Worm (Caenorhabditis elegans) whole organism, midembryonic: ENCODE results near the gene cyp-14A3.

Experiments
- T22C8.4 ChIP-seq: fragments of 200-800 bp; sonication (Bioruptor generic); IDR thresholded peaks from 2 replicates; pipeline ENCODE4 v1.3.6; 2022; ENCODE audit warnings: missing genetic modification characterization, missing compliant biosample characterization
- cog-1 ChIP-seq: sonication (generic microtip); optimal IDR thresholded peaks from 2 replicates; lab custom pipeline; 2016; ENCODE audit warnings: missing genetic modification characterization, missing compliant biosample characterization
- flt-1 ChIP-seq: fragments of 200-800 bp; sonication (Bioruptor generic); IDR thresholded peaks from 2 replicates; pipeline ENCODE4 v1.3.6; 2022; ENCODE audit warnings: missing genetic modification characterization, missing compliant biosample characterization
- klf-2 ChIP-seq: fragments of 200-800 bp; sonication (Bioruptor generic); conservative IDR thresholded peaks from 2 replicates; pipeline ENCODE4 v1.3.6; 2022; ENCODE audit warnings: missing genetic modification reagents, missing genetic modification characterization, missing compliant biosample characterization
- med-1 ChIP-seq: sonication (generic microtip); optimal IDR thresholded peaks from 2 replicates; lab custom pipeline; 2017; ENCODE audit warnings: missing genetic modification characterization, mild to moderate bottlenecking, missing compliant biosample characterization, antibody characterized with exemption, missing genetic modification reagents; ENCODE audit not compliant: insufficient read depth
- ref-1 ChIP-seq: fragments of 200-800 bp; sonication (Bioruptor generic); conservative IDR thresholded peaks from 2 replicates; pipeline ENCODE4 v1.3.6; 2022; ENCODE audit warnings: missing genetic modification reagents, missing genetic modification characterization, missing compliant biosample characterization
- tab-1 ChIP-seq: fragments of 200-800 bp; sonication (Bioruptor generic); IDR thresholded peaks from 2 replicates; pipeline ENCODE4 v1.3.6; 2022; ENCODE audit warnings: missing genetic modification characterization, missing compliant biosample characterization
- ztf-23 ChIP-seq: fragments of 200-800 bp; sonication (Bioruptor generic); IDR thresholded peaks from 2 replicates; pipeline ENCODE4 v1.3.6; 2022; ENCODE audit warnings: missing genetic modification reagents, missing genetic modification characterization, missing compliant biosample characterization
- ztf-29 ChIP-seq: fragments of 200-800 bp; sonication (Bioruptor generic); IDR thresholded peaks from 2 replicates; pipeline ENCODE4 v1.3.6; 2022; ENCODE audit warnings: missing genetic modification reagents, missing genetic modification characterization, missing compliant biosample characterization

DNA sequence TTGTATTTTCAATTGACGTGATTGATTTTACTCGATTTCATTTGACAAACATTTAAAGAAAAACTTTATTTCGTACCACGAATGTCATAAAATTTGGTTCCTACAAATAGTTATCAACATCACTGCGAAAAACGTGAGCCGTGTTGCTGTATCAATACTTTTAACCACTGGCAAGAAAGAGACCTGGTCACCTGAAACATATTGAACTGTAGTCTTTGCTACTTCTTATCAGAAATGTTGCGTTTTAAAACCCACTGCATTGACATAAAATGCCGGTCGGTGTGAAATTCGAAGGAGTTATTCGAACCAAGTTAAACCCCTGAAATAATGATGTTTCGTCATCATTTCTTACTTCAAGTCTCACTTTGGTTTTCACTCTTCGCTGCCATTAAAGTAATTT lies 26.4 kb downstream of the cyp-14A3 start:
- no peak for TF ChIP-seq T22C8.4 (GFP tag; lab: Robert Waterston, UW)
- no peak for TF ChIP-seq ztf-29
- TF ChIP-seq tab-1 (GFP tag; lab: Robert Waterston, UW): no peak
- no peak for TF ChIP-seq cog-1 (tag; lab: Kevin White, UChicago)
- no peak for TF ChIP-seq ref-1 (GFP tag; lab: Robert Waterston, UW)
- TF ChIP-seq klf-2 (GFP tag; lab: Robert Waterston, UW): no peak
- TF ChIP-seq med-1 (GFP tag; lab: Kevin White, UChicago): no peak
- no peak for TF ChIP-seq ztf-23 (GFP tag; lab: Robert Waterston, UW)
- TF ChIP-seq flt-1 (GFP tag; lab: Robert Waterston, UW): no peak
